Worm (Caenorhabditis elegans) whole organism, young adult: Measurements from ENCODE around the gene clec-56.

ENCODE experiments used
- B0019.2 ChIP-seq: fragments of 200-800 bp; sonication (Bioruptor generic); conservative IDR thresholded peaks from 2 replicates; pipeline ENCODE4 v1.3.6; 2022; ENCODE audit warnings: missing genetic modification reagents, missing genetic modification characterization, missing compliant biosample characterization
- B0336.3 ChIP-seq: fragments of 200-800 bp; sonication (Bioruptor generic); IDR thresholded peaks from 2 replicates; pipeline ENCODE4 v1.3.6; 2022; ENCODE audit warnings: missing genetic modification characterization, missing compliant biosample characterization
- D2030.7 ChIP-seq: fragments of 200-800 bp; sonication (Bioruptor generic); IDR thresholded peaks from 2 replicates; pipeline ENCODE4 v1.3.6; 2022; ENCODE audit warnings: missing genetic modification reagents, missing genetic modification characterization, missing compliant biosample characterization
- F10E7.11 ChIP-seq: sonication (generic microtip); optimal IDR thresholded peaks from 2 replicates; lab custom pipeline; 2017; ENCODE audit warnings: mild to moderate bottlenecking, missing genetic modification characterization, moderate library complexity, missing compliant biosample characterization
- F49E8.2 ChIP-seq: sonication (generic microtip); optimal IDR thresholded peaks from 3 replicates; lab custom pipeline; 2017; ENCODE audit warnings: missing genetic modification characterization, mild to moderate bottlenecking, missing compliant biosample characterization, antibody characterized with exemption, moderate library complexity; ENCODE audit not compliant: insufficient read depth
- Y53G8AR.9 ChIP-seq: fragments of 200-800 bp; sonication (Bioruptor generic); conservative IDR thresholded peaks from 2 replicates; pipeline ENCODE4 v1.3.6; 2022; ENCODE audit warnings: missing genetic modification reagents, missing genetic modification characterization, missing compliant biosample characterization
- Y56A3A.18 ChIP-seq: fragments of 200-800 bp; sonication (Bioruptor generic); IDR thresholded peaks from 2 replicates; pipeline ENCODE4 v1.3.6; 2022; ENCODE audit warnings: missing genetic modification reagents, missing genetic modification characterization, missing compliant biosample characterization
- Y79H2A.3 ChIP-seq: fragments of 200-800 bp; sonication (Bioruptor generic); conservative IDR thresholded peaks from 2 replicates; pipeline ENCODE4 v1.3.6; 2022; ENCODE audit warnings: missing genetic modification reagents, missing genetic modification characterization, missing compliant biosample characterization
- Y95B8A.8 ChIP-seq: fragments of 200-800 bp; sonication (Bioruptor generic); IDR thresholded peaks from 2 replicates; pipeline ENCODE4 v1.3.6; 2022; ENCODE audit warnings: missing genetic modification reagents, missing genetic modification characterization, missing compliant biosample characterization
- aptf-2 ChIP-seq: fragments of 200-800 bp; sonication (Bioruptor generic); conservative IDR thresholded peaks from 2 replicates; pipeline ENCODE4 v1.3.6; 2022; ENCODE audit warnings: missing genetic modification reagents, missing genetic modification characterization, missing compliant biosample characterization
- attf-6 ChIP-seq: fragments of 200-800 bp; sonication (Bioruptor generic); IDR thresholded peaks from 2 replicates; pipeline ENCODE4 v1.3.6; 2022; ENCODE audit warnings: missing genetic modification reagents, missing genetic modification characterization, missing compliant biosample characterization
- bed-2 ChIP-seq: fragments of 200-800 bp; sonication (Bioruptor generic); IDR thresholded peaks from 2 replicates; pipeline ENCODE4 v1.3.6; 2022; ENCODE audit warnings: missing genetic modification reagents, missing genetic modification characterization, missing compliant biosample characterization
- ceh-27 ChIP-seq: fragments of 200-800 bp; sonication (Bioruptor generic); optimal IDR thresholded peaks from 2 replicates; lab custom pipeline; 2018; ENCODE audit warnings: mild to moderate bottlenecking, missing genetic modification characterization, moderate library complexity, missing compliant biosample characterization
- die-1 ChIP-seq: sonication (generic microtip); optimal IDR thresholded peaks from 2 replicates; lab custom pipeline; 2016; ENCODE audit warnings: missing genotype, mild to moderate bottlenecking, missing genetic modification characterization, missing compliant biosample characterization
- dox-1 ChIP-seq: fragments of 200-800 bp; sonication (Bioruptor generic); IDR thresholded peaks from 2 replicates; pipeline ENCODE4 v1.3.6; 2022; ENCODE audit warnings: missing genetic modification reagents, missing genetic modification characterization, missing compliant biosample characterization
- dpff-1 ChIP-seq: sonication (generic microtip); optimal IDR thresholded peaks from 2 replicates; lab custom pipeline; 2017; ENCODE audit warnings: mild to moderate bottlenecking, missing genetic modification characterization, missing compliant biosample characterization
- efl-1 ChIP-seq: fragments of 150-350 bp; optimal IDR thresholded peaks from 2 replicates; lab custom pipeline; 2014; ENCODE audit warnings: missing biosample characterization, missing genetic modification reagents, missing genetic modification characterization
- egl-44 ChIP-seq: fragments of 200-800 bp; sonication (Bioruptor generic); IDR thresholded peaks from 2 replicates; pipeline ENCODE4 v1.3.6; 2022; ENCODE audit warnings: missing genetic modification reagents, missing genetic modification characterization, missing compliant biosample characterization
- egrh-3 ChIP-seq: fragments of 200-800 bp; sonication (Bioruptor generic); IDR thresholded peaks from 2 replicates; pipeline ENCODE4 v1.3.6; 2022; ENCODE audit warnings: missing genetic modification reagents, missing genetic modification characterization, missing compliant biosample characterization
- him-1 ChIP-seq: sonication (generic microtip); optimal IDR thresholded peaks from 2 replicates; lab custom pipeline; 2016; ENCODE audit warnings: missing genotype, missing genetic modification reagents, missing genetic modification characterization, missing compliant biosample characterization
- hsf-1 ChIP-seq: fragments of 200-800 bp; sonication (Bioruptor generic); IDR thresholded peaks from 2 replicates; pipeline ENCODE4 v1.3.6; 2022; ENCODE audit warnings: missing genetic modification reagents, missing genetic modification characterization, missing compliant biosample characterization
- let-526 ChIP-seq: fragments of 200-800 bp; sonication (Bioruptor generic); IDR thresholded peaks from 2 replicates; pipeline ENCODE4 v1.3.6; 2022; ENCODE audit warnings: missing genetic modification reagents, missing genetic modification characterization, missing compliant biosample characterization
- lin-54 ChIP-seq: fragments of 200-800 bp; sonication (Bioruptor generic); optimal IDR thresholded peaks from 2 replicates; lab custom pipeline; 2018; ENCODE audit warnings: mild to moderate bottlenecking, missing genetic modification characterization, missing compliant biosample characterization
- lsl-1 ChIP-seq: fragments of 200-800 bp; sonication (Bioruptor generic); optimal IDR thresholded peaks from 2 replicates; lab custom pipeline; 2018; ENCODE audit warnings: mild to moderate bottlenecking, missing genetic modification characterization, moderate library complexity, missing compliant biosample characterization
- madf-10 ChIP-seq: sonication (generic microtip); optimal IDR thresholded peaks from 2 replicates; lab custom pipeline; 2016; ENCODE audit warnings: mild to moderate bottlenecking, missing genetic modification characterization, missing compliant biosample characterization
- madf-3 ChIP-seq: fragments of 200-800 bp; sonication (Bioruptor generic); IDR thresholded peaks from 2 replicates; pipeline ENCODE4 v1.3.6; 2022; ENCODE audit warnings: missing genetic modification reagents, missing genetic modification characterization, missing compliant biosample characterization
- madf-8 ChIP-seq: fragments of 200-800 bp; sonication (Bioruptor generic); conservative IDR thresholded peaks from 2 replicates; pipeline ENCODE4 v1.3.6; 2022; ENCODE audit warnings: missing genetic modification reagents, missing genetic modification characterization, missing compliant biosample characterization
- mes-4 ChIP-seq: sonication (generic microtip); optimal IDR thresholded peaks from 2 replicates; lab custom pipeline; 2016; ENCODE audit warnings: missing genotype, missing genetic modification characterization, missing compliant biosample characterization
- nfya-2 ChIP-seq: fragments of 200-800 bp; sonication (Bioruptor generic); IDR thresholded peaks from 2 replicates; pipeline ENCODE4 v1.3.6; 2022; ENCODE audit warnings: missing genetic modification reagents, missing genetic modification characterization, missing compliant biosample characterization
- pbrm-1 ChIP-seq: fragments of 200-800 bp; sonication (Bioruptor generic); IDR thresholded peaks from 2 replicates; pipeline ENCODE4 v1.3.6; 2022; ENCODE audit warnings: missing genetic modification reagents, missing genetic modification characterization, missing compliant biosample characterization
- repo-1 ChIP-seq: sonication (generic microtip); optimal IDR thresholded peaks from 2 replicates; lab custom pipeline; 2017; ENCODE audit warnings: mild to moderate bottlenecking, missing genetic modification characterization, missing compliant biosample characterization
- snpc-1.1 ChIP-seq: sonication (generic microtip); optimal IDR thresholded peaks from 2 replicates; lab custom pipeline; 2017; ENCODE audit warnings: missing genetic modification characterization, mild to moderate bottlenecking, missing compliant biosample characterization, antibody characterized with exemption, moderate library complexity, missing genotype, missing genetic modification reagents; ENCODE audit not compliant: insufficient read depth
- snpc-1.3 ChIP-seq: sonication (generic microtip); optimal IDR thresholded peaks from 2 replicates; lab custom pipeline; 2017; ENCODE audit warnings: missing genetic modification characterization, mild to moderate bottlenecking, missing compliant biosample characterization, antibody characterized with exemption, moderate library complexity, missing genotype, missing genetic modification reagents; ENCODE audit not compliant: insufficient read depth
- snpc-3.4 ChIP-seq: sonication (generic microtip); optimal IDR thresholded peaks from 2 replicates; lab custom pipeline; 2017; ENCODE audit warnings: missing genetic modification characterization, mild to moderate bottlenecking, missing compliant biosample characterization, antibody characterized with exemption, moderate library complexity, missing genotype, missing genetic modification reagents
- snpc-4 ChIP-seq, 5 experiments: fragments of 150-350 bp in 1 of 5; sonication (generic microtip) in 4 of 5; optimal IDR thresholded peaks; 2 replicates each; lab custom pipeline; 2014 to 2018; ENCODE audit warnings: missing genetic modification characterization in 5 of 5, missing biosample characterization in 3 of 5, antibody characterized with exemption in 2 of 5, mild to moderate bottlenecking in 2 of 5, missing compliant biosample characterization in 2 of 5, missing genotype in 2 of 5, moderate library complexity in 2 of 5, missing genetic modification reagents in 1 of 5
- somi-1 ChIP-seq: fragments of 200-800 bp; sonication (Bioruptor generic); optimal IDR thresholded peaks from 2 replicates; lab custom pipeline; 2018; ENCODE audit warnings: mild to moderate bottlenecking, missing genetic modification characterization, missing compliant biosample characterization
- tbp1 ChIP-seq: fragments of 200-800 bp; sonication (Bioruptor generic); optimal IDR thresholded peaks from 2 replicates; lab custom pipeline; 2018; ENCODE audit warnings: mild to moderate bottlenecking, missing genetic modification characterization, missing compliant biosample characterization
- zfh-2 ChIP-seq: fragments of 200-800 bp; sonication (Bioruptor generic); conservative IDR thresholded peaks from 2 replicates; pipeline ENCODE4 v1.3.6; 2022; ENCODE audit warnings: missing genetic modification reagents, missing genetic modification characterization, missing compliant biosample characterization
- zim-3 ChIP-seq: sonication (generic microtip); optimal IDR thresholded peaks from 2 replicates; lab custom pipeline; 2017; ENCODE audit warnings: mild to moderate bottlenecking, missing genetic modification characterization, moderate library complexity, missing compliant biosample characterization
- ztf-26 ChIP-seq: sonication (generic microtip); optimal IDR thresholded peaks from 2 replicates; lab custom pipeline; 2017; ENCODE audit warnings: missing genetic modification characterization, missing compliant biosample characterization
- ztf-28 ChIP-seq: fragments of 200-800 bp; sonication (Bioruptor generic); IDR thresholded peaks from 2 replicates; pipeline ENCODE4 v1.3.6; 2022; ENCODE audit warnings: missing genetic modification reagents, missing genetic modification characterization, missing compliant biosample characterization

The clec-56 gene

DNA sequence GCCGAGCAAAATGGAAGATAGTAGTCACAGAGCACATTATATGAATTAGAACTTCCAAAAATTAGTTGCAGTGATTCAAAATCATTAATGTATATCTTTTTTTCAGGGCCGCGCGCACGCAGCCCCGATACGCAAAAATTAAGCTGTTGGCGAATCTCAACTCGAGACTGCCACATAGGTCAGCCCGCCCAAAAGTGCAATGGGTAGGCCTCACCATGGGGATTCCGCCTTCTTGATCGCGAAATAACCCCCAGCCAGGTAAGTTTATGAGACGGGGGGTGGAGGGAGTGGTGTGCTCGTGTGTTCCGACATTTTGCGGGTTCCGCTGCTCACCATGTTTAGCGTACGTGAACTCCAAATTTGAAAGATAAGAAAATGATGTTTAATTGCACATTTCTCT lies 11.1 kb upstream of the clec-56 start, which contains the start of gene F08H9.3 (continued):
- peak; percentile 90 for TF ChIP-seq him-1 (tag; lab: Kevin White, UChicago)
- TF ChIP-seq bed-2 (GFP tag; lab: Robert Waterston, UW), result 0 out of 2 replicates have a peak, but pooled peaks have one; percentile 48
- TF ChIP-seq lsl-1 (GFP tag; lab: Kevin White, UChicago), result peak; percentile 55
- TF ChIP-seq ceh-27 (GFP tag; lab: Kevin White, UChicago), result peak; percentile 3
- TF ChIP-seq egrh-3, result peak; percentile 62
- TF ChIP-seq B0336.3 (GFP tag; lab: Robert Waterston, UW), result peak; percentile 52; the same call in 1 of the 2 replicates
- TF ChIP-seq snpc-1.1 (tag; lab: Kevin White, UChicago), result peak; percentile 93
- TF ChIP-seq repo-1 (tag; lab: Kevin White, UChicago), result peak; percentile 18
- peak; percentile 85 for TF ChIP-seq snpc-3.4 (tag; lab: Kevin White, UChicago)
- peak; percentile 84 for TF ChIP-seq dox-1
- TF ChIP-seq lin-54 (GFP tag; lab: Kevin White, UChicago), result peak; percentile 27
- TF ChIP-seq efl-1 (GFP tag; lab: Kevin White, UChicago), result peak; percentile 10
- peak; percentile 9 for TF ChIP-seq dpff-1 (tag; lab: Kevin White, UChicago)
- TF ChIP-seq Y79H2A.3 (GFP tag; lab: Robert Waterston, UW), result peak; percentile 82
- TF ChIP-seq egl-44 (GFP tag; lab: Robert Waterston, UW), result 0 out of 2 replicates have a peak, but pooled peaks have one; percentile 63
- TF ChIP-seq snpc-1.3 (tag; lab: Kevin White, UChicago), result peak; percentile 64
- peak; percentile 82 for TF ChIP-seq D2030.7
- TF ChIP-seq pbrm-1 (GFP tag; lab: Robert Waterston, UW), result peak; percentile 75
- TF ChIP-seq hsf-1 (GFP tag; lab: Robert Waterston, UW), result peak; percentile 57; the same call in 1 of the 2 replicates
- peak; percentile 88 for TF ChIP-seq attf-6 (GFP tag; lab: Robert Waterston, UW)

DNA sequence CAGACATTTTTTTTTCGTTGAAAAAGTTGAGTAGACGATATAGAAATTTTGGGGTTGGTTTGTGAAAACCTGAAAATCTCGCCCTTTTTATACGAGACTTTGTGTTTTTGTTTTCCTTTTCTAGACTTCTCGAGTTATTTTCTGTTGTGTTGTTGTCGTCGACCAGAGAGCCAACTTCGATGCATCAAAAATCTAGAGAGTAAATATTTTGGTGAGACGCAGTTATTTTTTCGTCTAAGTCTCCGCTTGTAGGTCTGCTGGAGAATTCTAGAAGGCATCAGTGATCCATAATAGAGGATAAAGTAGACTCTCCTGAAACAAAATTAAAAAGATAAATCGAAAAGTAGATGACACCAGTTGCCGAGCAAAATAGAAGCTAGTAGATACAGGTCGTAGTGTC lies 9.8 kb upstream of the clec-56 start, which contains the start of gene F08H9.4:
Gene F08H9.4, minus strand, starts transcription at position 61 of the 400 bp plus-strand sequence.
- TF ChIP-seq Y56A3A.18 (GFP tag; lab: Robert Waterston, UW) (no peak), nfya-2 (GFP tag; lab: Robert Waterston, UW) (no peak), madf-3 (GFP tag; lab: Robert Waterston, UW) (no peak), ceh-27 (GFP tag; lab: Kevin White, UChicago) (no peak), ztf-26 (tag; lab: Kevin White, UChicago) (no peak), mes-4 (no peak), F10E7.11 (no peak), B0019.2 (GFP tag; lab: Robert Waterston, UW) (no peak), let-526 (GFP tag; lab: Robert Waterston, UW) (no peak)

DNA sequence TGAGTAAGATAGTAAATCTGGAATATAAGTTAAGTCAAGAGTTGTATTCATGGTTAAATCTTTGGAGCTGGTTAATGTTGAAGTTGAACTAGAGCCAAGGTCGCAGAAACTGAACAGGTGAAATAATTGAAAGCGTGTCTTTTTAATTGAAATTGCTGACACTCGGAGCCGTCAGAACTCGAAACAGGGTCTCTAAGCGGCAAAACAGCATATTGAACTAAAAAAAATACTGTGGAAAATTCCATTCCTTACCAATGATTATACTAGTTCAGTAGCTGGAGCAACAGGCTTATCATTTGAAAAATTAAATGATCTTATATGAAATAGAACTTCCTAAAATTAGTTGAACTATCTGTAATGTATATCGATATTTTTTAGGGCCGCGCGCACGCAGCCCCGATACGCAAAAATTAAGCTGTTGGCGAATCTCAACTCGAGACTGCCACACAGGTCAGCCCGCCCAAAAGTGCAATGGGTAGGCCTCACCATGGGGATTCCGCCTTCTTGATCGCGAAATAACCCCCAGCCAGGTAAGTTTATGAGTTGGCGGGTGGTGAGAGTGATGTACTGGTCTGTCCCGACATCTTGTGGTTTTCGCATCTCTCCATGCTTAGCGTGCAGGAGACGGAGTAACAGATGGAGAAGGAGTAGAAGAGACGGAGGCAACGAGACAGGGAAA lies 5.9 kb upstream of the clec-56 start, which contains the start of gene srz-97:
Gene srz-97, minus strand, starts transcription at position 51 of the 679 bp plus-strand sequence.
- TF ChIP-seq Y53G8AR.9 (GFP tag; lab: Robert Waterston, UW), result 0 out of 2 replicates have a peak, but pooled peaks have one; percentile 61
- TF ChIP-seq mes-4, result peak; percentile 17
- peak; percentile 74 for TF ChIP-seq tbp1 (GFP tag; lab: Kevin White, UChicago)
- TF ChIP-seq zfh-2 (GFP tag; lab: Robert Waterston, UW), result no peak; the same call in 1 of the 2 replicates
- peak; percentile 46 for TF ChIP-seq madf-8
- TF ChIP-seq Y95B8A.8 (GFP tag; lab: Robert Waterston, UW), result peak; percentile 83; the same call in 1 of the 2 replicates
- TF ChIP-seq zim-3, result no peak
- peak; percentile 84 for TF ChIP-seq attf-6 (GFP tag; lab: Robert Waterston, UW)
- 0 out of 2 replicates have a peak, but pooled peaks have one; percentile 31 for TF ChIP-seq egrh-3
- peak; percentile 32 for TF ChIP-seq die-1
- peak; percentile 75 for TF ChIP-seq D2030.7
- TF ChIP-seq snpc-4 (GFP tag; optimal IDR thresholded peaks at IDR 0.05; lab: Kevin White, UChicago), result peak; percentile 94
- TF ChIP-seq snpc-4 (tag; optimal IDR thresholded peaks at IDR 0.05; lab: Kevin White, UChicago), result peak; percentile 93 to 99 (median 98)
- TF ChIP-seq B0336.3 (GFP tag; lab: Robert Waterston, UW), result peak; percentile 62
- peak; percentile 48; the same call in 1 of the 2 replicates for TF ChIP-seq Y56A3A.18 (GFP tag; lab: Robert Waterston, UW)
- no peak for TF ChIP-seq ztf-28 (GFP tag; lab: Robert Waterston, UW)
- TF ChIP-seq F49E8.2 (tag; lab: Kevin White, UChicago), result peak; percentile 65
- TF ChIP-seq madf-10 (tag; lab: Kevin White, UChicago), result peak; percentile 12
- TF ChIP-seq ceh-27 (GFP tag; lab: Kevin White, UChicago), result no peak
- TF ChIP-seq somi-1 (GFP tag; lab: Kevin White, UChicago), result no peak
- TF ChIP-seq aptf-2 (GFP tag; lab: Robert Waterston, UW), result peak; percentile 64; the same call in 1 of the 2 replicates
- 0 out of 2 replicates have a peak, but pooled peaks have one; percentile 25 for TF ChIP-seq hsf-1 (GFP tag; lab: Robert Waterston, UW)
